Fruit fly (Drosophila melanogaster) whole organism, embryonic: Measurements from ENCODE around the gene Srp14.

ENCODE experiments used
- Blimp-1 ChIP-seq: fragments of 200-800 bp; sonication (Bioruptor generic); optimal IDR thresholded peaks from 3 replicates; lab custom pipeline; 2018; ENCODE audit warnings: missing biosample characterization, missing genetic modification characterization, mild to moderate bottlenecking, moderate library complexity, missing genetic modification reagents
- CG10147 ChIP-seq: fragments of 200-800 bp; sonication (Bioruptor generic); optimal IDR thresholded peaks from 2 replicates; lab custom pipeline; 2019; ENCODE audit warnings: missing biosample characterization, mild to moderate bottlenecking, missing genetic modification characterization, moderate library complexity
- CG10209 ChIP-seq: fragments of 200-800 bp; sonication (Bioruptor generic); optimal IDR thresholded peaks from 3 replicates; lab custom pipeline; 2017; ENCODE audit warnings: missing biosample characterization, mild to moderate bottlenecking, missing genetic modification characterization, missing genetic modification reagents
- CG15479 ChIP-seq: fragments of 200-800 bp; sonication (Bioruptor generic); optimal IDR thresholded peaks from 3 replicates; lab custom pipeline; 2019; ENCODE audit warnings: missing biosample characterization, mild to moderate bottlenecking, missing genetic modification characterization, moderate library complexity
- CG15601 ChIP-seq: fragments of 200-800 bp; sonication (Bioruptor generic); optimal IDR thresholded peaks from 3 replicates; lab custom pipeline; 2019; ENCODE audit warnings: missing biosample characterization, mild to moderate bottlenecking, missing genetic modification characterization, moderate library complexity
- CG15696 ChIP-seq: fragments of 200-800 bp; sonication (Bioruptor generic); optimal IDR thresholded peaks from 2 replicates; lab custom pipeline; 2019; ENCODE audit warnings: missing biosample characterization, mild to moderate bottlenecking, missing genetic modification characterization, moderate library complexity
- CG16815 ChIP-seq: fragments of 200-800 bp; sonication (Bioruptor generic); optimal IDR thresholded peaks from 3 replicates; lab custom pipeline; 2017; ENCODE audit warnings: missing biosample characterization, mild to moderate bottlenecking, missing genetic modification characterization
- CG18262 ChIP-seq: fragments of 200-800 bp; optimal IDR thresholded peaks from 3 replicates; lab custom pipeline; 2019; ENCODE audit warnings: missing biosample characterization, mild to moderate bottlenecking, missing genetic modification characterization, moderate library complexity
- CG2116 ChIP-seq: fragments of 200-800 bp; sonication (Bioruptor generic); optimal IDR thresholded peaks from 3 replicates; lab custom pipeline; 2018; ENCODE audit warnings: missing biosample characterization, mild to moderate bottlenecking, missing genetic modification characterization
- CG2120 ChIP-seq: fragments of 200-800 bp; sonication (Bioruptor generic); optimal IDR thresholded peaks from 3 replicates; lab custom pipeline; 2016; ENCODE audit warnings: missing biosample characterization, missing genetic modification characterization
- CG2889 ChIP-seq: fragments of 200-800 bp; sonication (Bioruptor generic); IDR thresholded peaks from 3 replicates; pipeline ENCODE4 v1.3.6; 2022; ENCODE audit warnings: missing biosample characterization, missing genetic modification characterization
- CG30403 ChIP-seq: fragments of 200-800 bp; sonication (Bioruptor generic); optimal IDR thresholded peaks from 3 replicates; lab custom pipeline; 2016; ENCODE audit warnings: missing biosample characterization, missing genetic modification characterization
- CG30431 ChIP-seq: fragments of 200-800 bp; sonication (Bioruptor generic); optimal IDR thresholded peaks from 2 replicates; lab custom pipeline; 2017; ENCODE audit warnings: missing biosample characterization, missing genetic modification characterization
- CG31441 ChIP-seq: fragments of 200-800 bp; sonication (Bioruptor generic); IDR thresholded peaks from 2 replicates; pipeline ENCODE4 v1.3.6; 2022; ENCODE audit warnings: missing biosample characterization, missing genetic modification characterization
- CG3726 ChIP-seq: fragments of 200-800 bp; sonication (Bioruptor generic); IDR thresholded peaks from 3 replicates; pipeline ENCODE4, ENCODE4 v1.3.6; 2022; ENCODE audit warnings: missing biosample characterization, missing genetic modification characterization
- CG5180 ChIP-seq: fragments of 200-800 bp; sonication (Bioruptor generic); optimal IDR thresholded peaks from 3 replicates; lab custom pipeline; 2017; ENCODE audit warnings: missing biosample characterization, missing genetic modification characterization, mild to moderate bottlenecking, moderate library complexity, missing genetic modification reagents
- CG7556 ChIP-seq: fragments of 200-800 bp; sonication (Bioruptor generic); optimal IDR thresholded peaks from 2 replicates; lab custom pipeline; 2017; ENCODE audit warnings: missing biosample characterization, mild to moderate bottlenecking, missing genetic modification characterization
- CG7987 ChIP-seq: fragments of 200-800 bp; sonication (Bioruptor generic); optimal IDR thresholded peaks from 2 replicates; lab custom pipeline; 2018; ENCODE audit warnings: missing biosample characterization, mild to moderate bottlenecking, missing genetic modification characterization, moderate library complexity
- CG8281 ChIP-seq: fragments of 200-800 bp; sonication (Bioruptor generic); optimal IDR thresholded peaks from 2 replicates; lab custom pipeline; 2018; ENCODE audit warnings: missing biosample characterization, mild to moderate bottlenecking, missing genetic modification characterization, moderate library complexity
- CG9215 ChIP-seq: fragments of 200-800 bp; sonication (Bioruptor generic); IDR thresholded peaks from 2 replicates; pipeline ENCODE4 v1.3.6; 2022; ENCODE audit warnings: missing biosample characterization, missing genetic modification characterization
- CG9437 ChIP-seq: fragments of 200-800 bp; sonication (Bioruptor generic); optimal IDR thresholded peaks from 2 replicates; lab custom pipeline; 2018; ENCODE audit warnings: missing biosample characterization, mild to moderate bottlenecking, missing genetic modification characterization
- CG9876 ChIP-seq: fragments of 200-800 bp; sonication (Bioruptor generic); optimal IDR thresholded peaks from 2 replicates; lab custom pipeline; 2016; ENCODE audit warnings: missing biosample characterization, missing genetic modification characterization
- Deaf1 ChIP-seq: fragments of 200-800 bp; optimal IDR thresholded peaks from 3 replicates; lab custom pipeline; 2019; ENCODE audit warnings: missing biosample characterization, mild to moderate bottlenecking, missing genetic modification characterization, moderate library complexity
- HmgZ ChIP-seq: fragments of 200-800 bp; sonication (Bioruptor generic); optimal IDR thresholded peaks from 2 replicates; lab custom pipeline; 2018; ENCODE audit warnings: missing biosample characterization, mild to moderate bottlenecking, missing genetic modification characterization
- Hr39 ChIP-seq: fragments of >200 bp; optimal IDR thresholded peaks from 2 replicates; lab custom pipeline; 2017
- Ssrp ChIP-seq: fragments of 200-800 bp; sonication (Bioruptor generic); optimal IDR thresholded peaks from 2 replicates; lab custom pipeline; 2018; ENCODE audit warnings: missing biosample characterization, mild to moderate bottlenecking, missing genetic modification characterization, moderate library complexity
- Taf1 ChIP-seq: fragments of 200-800 bp; sonication (Bioruptor generic); IDR thresholded peaks from 2 replicates; pipeline ENCODE4 v1.3.6; 2022; ENCODE audit warnings: missing biosample characterization, missing genetic modification characterization
- ato ChIP-seq: fragments of 200-800 bp; sonication (Bioruptor generic); IDR thresholded peaks from 2 replicates; pipeline ENCODE4 v1.3.6; 2022; ENCODE audit warnings: missing biosample characterization, missing genetic modification characterization; ENCODE audit not compliant: partially characterized antibody
- az2 ChIP-seq: fragments of 200-800 bp; sonication (Bioruptor generic); optimal IDR thresholded peaks from 3 replicates; lab custom pipeline; 2016; ENCODE audit warnings: missing biosample characterization, missing genetic modification characterization
- crol ChIP-seq: fragments of 200-800 bp; sonication (Bioruptor generic); IDR thresholded peaks from 2 replicates; pipeline ENCODE4 v1.3.6; 2022; ENCODE audit warnings: missing biosample characterization, missing genetic modification characterization
- disco-r ChIP-seq: fragments of 200-800 bp; sonication (Bioruptor generic); optimal IDR thresholded peaks from 2 replicates; lab custom pipeline; 2016; ENCODE audit warnings: missing biosample characterization, missing genetic modification characterization
- emc ChIP-seq: fragments of 200-800 bp; sonication (Bioruptor generic); optimal IDR thresholded peaks from 2 replicates; lab custom pipeline; 2016; ENCODE audit warnings: missing biosample characterization, missing genetic modification characterization
- insv ChIP-seq, 2 experiments: fragments of 200-800 bp; sonication (Bioruptor generic); optimal IDR thresholded peaks; 3 replicates each; lab custom pipeline; 2016 to 2018; ENCODE audit warnings: missing biosample characterization in 2 of 2, missing genetic modification characterization in 2 of 2
- ken ChIP-seq: fragments of 200-800 bp; sonication (Bioruptor generic); IDR thresholded peaks from 3 replicates; pipeline ENCODE4 v1.3.6; 2022; ENCODE audit warnings: missing biosample characterization, missing genetic modification characterization
- lilli ChIP-seq: fragments of 200-800 bp; sonication (Bioruptor generic); optimal IDR thresholded peaks from 3 replicates; lab custom pipeline; 2016; ENCODE audit warnings: missing biosample characterization, missing genetic modification characterization
- lov ChIP-seq, 2 experiments: fragments of 200-800 bp in 1 of 2; fragments of >200 bp in 1 of 2; sonication (Bioruptor generic) in 1 of 2; IDR thresholded peaks in 1 of 2; optimal IDR thresholded peaks in 1 of 2; 2 replicates in 1 of 2; 3 replicates in 1 of 2; pipeline versions ENCODE4 v1.3.6 to Lab custom; 2017 to 2022; ENCODE audit warnings: missing biosample characterization in 1 of 2, missing genetic modification characterization in 1 of 2
- mam ChIP-seq: fragments of 200-800 bp; sonication (Bioruptor generic); optimal IDR thresholded peaks from 3 replicates; lab custom pipeline; 2016; ENCODE audit warnings: missing biosample characterization, missing genetic modification characterization
- nerfin-1 ChIP-seq: fragments of 200-800 bp; sonication (Bioruptor generic); optimal IDR thresholded peaks from 3 replicates; lab custom pipeline; 2019; ENCODE audit warnings: missing biosample characterization, mild to moderate bottlenecking, missing genetic modification characterization, moderate library complexity
- odd ChIP-seq: fragments of 200-800 bp; sonication (Bioruptor generic); optimal IDR thresholded peaks from 2 replicates; lab custom pipeline; 2017; ENCODE audit warnings: missing biosample characterization, mild to moderate bottlenecking, missing genetic modification characterization
- pb ChIP-seq: fragments of 200-800 bp; sonication (Bioruptor generic); optimal IDR thresholded peaks from 3 replicates; lab custom pipeline; 2016; ENCODE audit warnings: missing biosample characterization, missing genetic modification characterization
- peb ChIP-seq: fragments of 200-800 bp; sonication (Bioruptor generic); IDR thresholded peaks from 2 replicates; pipeline ENCODE4 v1.3.6; 2022; ENCODE audit warnings: missing biosample characterization, missing genetic modification characterization
- phol ChIP-seq: fragments of 200-800 bp; sonication (Bioruptor generic); optimal IDR thresholded peaks from 3 replicates; lab custom pipeline; 2018; ENCODE audit warnings: missing biosample characterization, mild to moderate bottlenecking, missing genetic modification characterization, moderate library complexity
- pros ChIP-seq: fragments of 200-800 bp; sonication (Bioruptor generic); optimal IDR thresholded peaks from 3 replicates; lab custom pipeline; 2019; ENCODE audit warnings: missing biosample characterization, mild to moderate bottlenecking, missing genetic modification characterization, moderate library complexity
- rib ChIP-seq: fragments of 200-800 bp; sonication (Bioruptor generic); IDR thresholded peaks from 2 replicates; pipeline ENCODE4 v1.3.6; 2022; ENCODE audit warnings: missing biosample characterization, missing genetic modification characterization
- ro ChIP-seq: fragments of 200-800 bp; sonication (Bioruptor generic); IDR thresholded peaks from 2 replicates; pipeline ENCODE4 v1.3.6; 2022; ENCODE audit warnings: missing biosample characterization, missing genetic modification characterization
- sens-2 ChIP-seq: fragments of 200-800 bp; sonication (Bioruptor generic); IDR thresholded peaks from 2 replicates; pipeline ENCODE4 v1.3.6; 2022; ENCODE audit warnings: missing biosample characterization, missing genetic modification characterization
- slou ChIP-seq: fragments of 200-800 bp; sonication (Bioruptor generic); optimal IDR thresholded peaks from 3 replicates; lab custom pipeline; 2016; ENCODE audit warnings: missing biosample characterization, missing genetic modification characterization
- tgo ChIP-seq: fragments of 200-800 bp; sonication (Bioruptor generic); IDR thresholded peaks from 3 replicates; pipeline ENCODE4 v1.3.6; 2022; ENCODE audit warnings: missing biosample characterization, missing genetic modification characterization
- wor ChIP-seq: fragments of 200-800 bp; sonication (Bioruptor generic); IDR thresholded peaks from 2 replicates; pipeline ENCODE4 v1.3.6; 2022; ENCODE audit warnings: missing biosample characterization, missing genetic modification characterization
- zfh1 ChIP-seq: fragments of 200-800 bp; sonication (Bioruptor generic); IDR thresholded peaks from 3 replicates; pipeline ENCODE4 v1.3.6; 2022; ENCODE audit warnings: missing biosample characterization, missing genetic modification characterization

Gene Srp14

DNA sequence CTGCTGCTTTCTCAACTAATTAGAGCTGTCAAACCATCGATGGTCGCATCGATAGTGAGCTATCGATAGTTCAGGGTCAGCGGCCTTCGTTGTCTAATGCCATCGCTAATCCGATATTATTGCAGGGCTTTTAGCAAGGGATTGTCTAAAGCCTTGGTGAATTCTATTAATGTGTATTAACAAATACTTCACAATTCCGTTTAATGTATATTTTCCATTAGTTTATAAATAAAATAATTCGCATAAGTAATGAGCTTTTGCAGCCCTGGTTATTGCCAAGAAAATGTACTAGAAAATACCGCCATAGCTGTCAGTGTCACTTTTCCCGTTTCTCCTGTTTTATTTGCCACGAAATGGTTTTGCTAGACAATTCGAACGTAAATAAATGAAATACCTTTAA is at the start of gene Srp14, which contains the start of gene EloB (continued):
- TF ChIP-seq slou (GFP tag; lab: Kevin White, UChicago) (peak; percentile 73), ato (GFP tag; lab: Robert Waterston, UW) (peak; percentile 87), CG2116 (GFP tag; lab: Kevin White, UChicago) (peak; percentile 85), Blimp-1 (GFP tag; lab: Kevin White, UChicago) (peak; percentile 73), mam (GFP tag; lab: Kevin White, UChicago) (peak; percentile 86), CG3726 (GFP tag; lab: Robert Waterston, UW) (0 out of 3 replicates have a peak, but pooled peaks have one; percentile 13), insv (GFP tag; optimal IDR thresholded peaks at IDR 0.05; lab: Kevin White, UChicago) (peak in 1 of 2 experiments; percentile 52), CG15601 (tag; lab: Kevin White, UChicago) (peak; percentile 84), CG7556 (GFP tag; lab: Kevin White, UChicago) (peak; percentile 68), tgo (GFP tag; lab: Robert Waterston, UW) (peak; percentile 66), CG18262 (peak; percentile 77), CG2120 (peak; percentile 92), Hr39 (no peak), ro (GFP tag; lab: Robert Waterston, UW) (peak; percentile 36; the same call in 1 of the 2 replicates), disco-r (GFP tag; lab: Kevin White, UChicago) (peak; percentile 17), crol (GFP tag; lab: Robert Waterston, UW) (peak; percentile 52; the same call in 1 of the 2 replicates), CG15479 (GFP tag; lab: Kevin White, UChicago) (peak; percentile 2), lov (optimal IDR thresholded peaks at IDR 0.05; lab: Kevin White, UChicago) (no peak), lov (GFP tag; IDR thresholded peaks at IDR 0.05; lab: Robert Waterston, UW) (no peak), phol (tag; lab: Kevin White, UChicago) (peak; percentile 88), nerfin-1 (tag; lab: Kevin White, UChicago) (peak; percentile 77), CG2889 (GFP tag; lab: Robert Waterston, UW) (peak; percentile 78), Deaf1 (tag; lab: Kevin White, UChicago) (no peak), CG15696 (peak; percentile 87), CG31441 (GFP tag; lab: Robert Waterston, UW) (peak; percentile 80; the same call in 1 of the 2 replicates), CG5180 (GFP tag; lab: Kevin White, UChicago) (no peak), CG9876 (GFP tag; lab: Kevin White, UChicago) (peak; percentile 49), pros (GFP tag; lab: Kevin White, UChicago) (no peak), pb (peak; percentile 23), CG30431 (peak; percentile 47), CG7987 (GFP tag; lab: Kevin White, UChicago) (peak; percentile 77), CG10147 (GFP tag; lab: Kevin White, UChicago) (peak; percentile 84), Taf1 (GFP tag; lab: Robert Waterston, UW) (peak; percentile 44; the same call in 1 of the 2 replicates), az2 (GFP tag; lab: Kevin White, UChicago) (peak; percentile 78), rib (GFP tag; lab: Robert Waterston, UW) (peak; percentile 71; the same call in 1 of the 2 replicates), CG10209 (GFP tag; lab: Kevin White, UChicago) (peak; percentile 69), zfh1 (GFP tag; lab: Robert Waterston, UW) (peak; percentile 83), CG16815 (GFP tag; lab: Kevin White, UChicago) (peak; percentile 46), lilli (GFP tag; lab: Kevin White, UChicago) (peak; percentile 94), sens-2 (GFP tag; lab: Robert Waterston, UW) (no peak), peb (GFP tag; lab: Robert Waterston, UW) (no peak), ken (GFP tag; lab: Robert Waterston, UW) (peak; percentile 59; the same call in 1 of the 3 replicates), CG9437 (GFP tag; lab: Kevin White, UChicago) (peak; percentile 47), odd (GFP tag; lab: Kevin White, UChicago) (no peak), emc (GFP tag; lab: Kevin White, UChicago) (peak; percentile 48), wor (GFP tag; lab: Robert Waterston, UW) (0 out of 2 replicates have a peak, but pooled peaks have one; percentile 33), HmgZ (tag; lab: Kevin White, UChicago) (peak; percentile 90), CG8281 (tag; lab: Kevin White, UChicago) (no peak), Ssrp (tag; lab: Kevin White, UChicago) (peak; percentile 73), CG9215 (GFP tag; lab: Robert Waterston, UW) (peak; percentile 72), CG30403 (peak; percentile 90)
